Worm (Caenorhabditis elegans): ENCODE data around the gene str-33.

DNA sequence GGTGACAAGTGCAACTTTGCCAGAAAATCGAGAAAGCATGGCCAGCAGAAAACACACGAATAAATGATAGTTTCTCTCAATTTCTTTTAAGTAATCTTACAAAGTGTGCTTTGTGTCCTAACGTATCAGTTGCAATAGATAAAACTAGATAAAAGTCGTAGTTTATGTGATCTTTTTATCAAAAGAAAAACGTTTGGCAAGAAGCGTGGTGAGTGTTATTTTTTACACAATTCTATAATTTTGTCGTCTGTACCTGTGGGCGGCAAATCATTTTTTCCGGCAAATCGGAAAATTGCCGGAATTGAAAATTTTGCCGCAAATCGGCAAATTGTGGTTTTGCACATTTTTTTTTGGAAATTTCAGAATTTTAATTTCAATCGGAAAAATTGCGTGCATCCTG lies 39.1 kb downstream of the str-33 start, which contains the start of gene R05D8.9:
- TF ChIP-seq fax-1 (tag; optimal IDR thresholded peaks at IDR 0.05) = no peak
- TF ChIP-seq odd-2 (tag; optimal IDR thresholded peaks at IDR 0.05) = no peak
- TF ChIP-seq dve-1 (tag; optimal IDR thresholded peaks at IDR 0.05) = no peak

All from whole organism, late embryonic.